Fruit fly (Drosophila melanogaster): Measurements from ENCODE around the gene Pi4KIIalpha.

The Pi4KIIalpha gene

DNA sequence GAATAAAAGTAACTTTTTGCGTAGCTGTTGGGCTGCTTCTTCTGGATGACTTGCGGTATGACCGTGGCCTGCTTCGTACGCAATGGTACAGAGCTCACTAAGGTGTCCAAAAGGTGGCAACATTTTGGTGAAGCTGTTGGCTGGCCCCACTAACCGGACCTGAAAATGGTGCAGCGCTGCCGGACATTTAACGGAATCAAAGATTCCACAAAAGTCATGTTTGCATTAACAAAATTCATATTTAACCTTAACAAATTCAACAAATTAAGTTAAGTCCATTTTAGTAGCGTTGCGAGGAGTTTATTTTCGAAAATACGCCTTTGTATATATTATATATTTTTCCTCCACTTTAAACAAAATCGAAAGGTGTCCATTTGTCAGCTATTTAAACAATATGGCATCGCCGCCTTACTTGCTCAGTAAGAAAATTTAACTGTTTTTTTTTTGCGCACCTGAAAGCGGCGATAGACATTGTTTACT, 37.6 kb upstream of the Pi4KIIalpha start, which contains the start of the genes kra and SecS:
Gene kra (minus strand): TSS at position 93 of the 480 bp plus-strand sequence.
Gene SecS (plus strand): TSS at position 390 of the 480 bp plus-strand sequence.
- TF ChIP-seq CG8319 (GFP tag; optimal IDR thresholded peaks at IDR 0.05) = peak; percentile 39
- no peak for TF ChIP-seq spab (GFP tag; optimal IDR thresholded peaks at IDR 0.05)
- peak; percentile 30 for TF ChIP-seq Sox14 (GFP tag; optimal IDR thresholded peaks at IDR 0.05)
- no peak for TF ChIP-seq Hr38 (GFP tag; optimal IDR thresholded peaks at IDR 0.05)
- peak; percentile 71 for TF ChIP-seq acj6 (GFP tag; optimal IDR thresholded peaks at IDR 0.05)
- peak; percentile 55 for TF ChIP-seq cyc (GFP tag; optimal IDR thresholded peaks at IDR 0.05)
- peak; percentile 47 for TF ChIP-seq CG6792 (GFP tag; optimal IDR thresholded peaks at IDR 0.05)
- TF ChIP-seq dac (GFP tag; optimal IDR thresholded peaks at IDR 0.05) = peak; percentile 20
- peak; percentile 38 for TF ChIP-seq CG6808 (GFP tag; optimal IDR thresholded peaks at IDR 0.05)
- peak; percentile 79 for TF ChIP-seq Eip78C (GFP tag)
- no peak for TF ChIP-seq CG6276 (GFP tag; optimal IDR thresholded peaks at IDR 0.05)
- no peak for TF ChIP-seq CG4318 (GFP tag; optimal IDR thresholded peaks at IDR 0.05)
- peak; percentile 51 for TF ChIP-seq topi (GFP tag; optimal IDR thresholded peaks at IDR 0.05)
- TF ChIP-seq fd59A (GFP tag; optimal IDR thresholded peaks at IDR 0.05) = no peak
- peak; percentile 86 for TF ChIP-seq fkh (GFP tag; optimal IDR thresholded peaks at IDR 0.05)
- TF ChIP-seq Eip75B (GFP tag; optimal IDR thresholded peaks at IDR 0.05) = peak; percentile 42
- TF ChIP-seq CG6163 (GFP tag; IDR thresholded peaks at IDR 0.05) = no peak
- peak; percentile 42 for TF ChIP-seq CG3919 (GFP tag; optimal IDR thresholded peaks at IDR 0.05)
- TF ChIP-seq Sox102F (GFP tag; optimal IDR thresholded peaks at IDR 0.05) = no peak
- TF ChIP-seq CG3032 (tag; optimal IDR thresholded peaks at IDR 0.05) = peak; percentile 44
- TF ChIP-seq Hr4 (GFP tag; optimal IDR thresholded peaks at IDR 0.05) = peak; percentile 79
- peak; percentile 68 for TF ChIP-seq Hr39 (GFP tag; optimal IDR thresholded peaks at IDR 0.05)
- TF ChIP-seq CG9139 (GFP tag; optimal IDR thresholded peaks at IDR 0.05) = no peak
- TF ChIP-seq fd85E (GFP tag; optimal IDR thresholded peaks at IDR 0.05) = peak; percentile 31
- TF ChIP-seq dsx (GFP tag; optimal IDR thresholded peaks at IDR 0.05; ENCODE audit: poor library complexity, severe bottlenecking) = no peak
- TF ChIP-seq CG6854 (GFP tag; optimal IDR thresholded peaks at IDR 0.05) = no peak
- no peak for TF ChIP-seq CG8119 (GFP tag; IDR thresholded peaks at IDR 0.05)
- TF ChIP-seq CG34406 (GFP tag; optimal IDR thresholded peaks at IDR 0.05) = peak; percentile 16
- no peak for TF ChIP-seq CG10669 (GFP tag; optimal IDR thresholded peaks at IDR 0.05)
- peak; percentile 66 for TF ChIP-seq achi (GFP tag; optimal IDR thresholded peaks at IDR 0.05)
- peak; percentile 24 for TF ChIP-seq Ets96B (tag; optimal IDR thresholded peaks at IDR 0.05)
- TF ChIP-seq ss (GFP tag; optimal IDR thresholded peaks at IDR 0.05) = no peak
- TF ChIP-seq CG15336 (GFP tag; IDR thresholded peaks at IDR 0.05) = no peak
- peak; percentile 68 for TF ChIP-seq CG31627 (GFP tag; optimal IDR thresholded peaks at IDR 0.05)
- TF ChIP-seq CG16779 (tag; optimal IDR thresholded peaks at IDR 0.05) = no peak
- peak; percentile 67 for TF ChIP-seq esn (GFP tag; optimal IDR thresholded peaks at IDR 0.05)
- peak; percentile 45 for TF ChIP-seq CG11762 (GFP tag; optimal IDR thresholded peaks at IDR 0.05; ENCODE audit: insufficient read depth)
- no peak for TF ChIP-seq Smox (GFP tag; optimal IDR thresholded peaks at IDR 0.05)
- TF ChIP-seq CG11294 (GFP tag; IDR thresholded peaks at IDR 0.05) = no peak
- TF ChIP-seq lz (GFP tag; optimal IDR thresholded peaks at IDR 0.05) = peak; percentile 69
- TF ChIP-seq Eip93F (GFP tag; optimal IDR thresholded peaks at IDR 0.05) = no peak
- TF ChIP-seq pdm3 (GFP tag; optimal IDR thresholded peaks at IDR 0.05) = peak; percentile 68
- TF ChIP-seq salr (GFP tag; optimal IDR thresholded peaks at IDR 0.05) = no peak
- no peak for TF ChIP-seq CG1621 (tag; optimal IDR thresholded peaks at IDR 0.05)
- TF ChIP-seq CG32006 (GFP tag; optimal IDR thresholded peaks at IDR 0.05) = no peak
- TF ChIP-seq OdsH (GFP tag; optimal IDR thresholded peaks at IDR 0.05) = peak; percentile 66
- peak; percentile 46 for TF ChIP-seq CG8632 (GFP tag; optimal IDR thresholded peaks at IDR 0.05)
- no peak for TF ChIP-seq CG7368 (GFP tag; optimal IDR thresholded peaks at IDR 0.05)
- TF ChIP-seq Ets21C (GFP tag; optimal IDR thresholded peaks at IDR 0.05) = peak; percentile 72
- TF ChIP-seq Gug (GFP tag; IDR thresholded peaks at IDR 0.05) = no peak
- TF ChIP-seq Sox15 (GFP tag; optimal IDR thresholded peaks at IDR 0.05) = peak; percentile 61
- peak; percentile 64 for TF ChIP-seq CG10631 (GFP tag; optimal IDR thresholded peaks at IDR 0.05)

Data from whole organism, prepupa.